Fruit fly (Drosophila melanogaster) whole organism, wandering third instar larva: ENCODE data around the gene mib1.

ENCODE experiments used
- Abd-B ChIP-seq: fragments of >200 bp; optimal IDR thresholded peaks from 2 replicates; lab custom pipeline; 2017; ENCODE audit warnings: missing biosample characterization, missing genetic modification characterization
- CG32264 ChIP-seq: fragments of 200-800 bp; sonication (Bioruptor generic); optimal IDR thresholded peaks from 2 replicates; lab custom pipeline; 2016; ENCODE audit warnings: missing biosample characterization, missing genetic modification characterization
- CG9705 ChIP-seq: fragments of 200-800 bp; sonication (Bioruptor generic); optimal IDR thresholded peaks from 2 replicates; lab custom pipeline; 2018; ENCODE audit warnings: missing biosample characterization, mild to moderate bottlenecking, missing genetic modification characterization
- CrebA ChIP-seq: fragments of 200-800 bp; sonication (Bioruptor generic); optimal IDR thresholded peaks from 2 replicates; lab custom pipeline; 2016; ENCODE audit warnings: missing biosample characterization, mild to moderate bottlenecking, missing genetic modification characterization, borderline replicate concordance
- Dfd ChIP-seq: fragments of >200 bp; optimal IDR thresholded peaks from 2 replicates; lab custom pipeline; 2017; ENCODE audit warnings: missing biosample characterization, missing genetic modification characterization
- Dif ChIP-seq: fragments of 200-275, 200-300 bp; sonication (Bioruptor generic); optimal IDR thresholded peaks from 2 replicates; lab custom pipeline; 2018; ENCODE audit warnings: missing biosample characterization, missing genetic modification characterization; ENCODE audit not compliant: partially characterized antibody
- GATAd ChIP-seq: sonication (Bioruptor generic); optimal IDR thresholded peaks from 2 replicates; lab custom pipeline; 2016; ENCODE audit warnings: missing biosample characterization, missing genetic modification characterization
- HLH106 ChIP-seq: fragments of 200-800 bp; optimal IDR thresholded peaks from 3 replicates; lab custom pipeline; 2019; ENCODE audit warnings: missing biosample characterization, mild to moderate bottlenecking, missing genetic modification characterization, moderate library complexity
- Hnf4 ChIP-seq: fragments of 200-800 bp; sonication (Bioruptor generic); optimal IDR thresholded peaks from 2 replicates; lab custom pipeline; 2016; ENCODE audit warnings: missing biosample characterization, mild to moderate bottlenecking, missing genetic modification characterization
- Hr78 ChIP-seq: fragments of >200 bp; optimal IDR thresholded peaks from 2 replicates; lab custom pipeline; 2017; ENCODE audit warnings: missing biosample characterization, missing genetic modification characterization
- Hr83 ChIP-seq: fragments of 200-300 bp; sonication (Bioruptor generic); optimal IDR thresholded peaks from 2 replicates; lab custom pipeline; 2016; ENCODE audit warnings: missing biosample characterization, mild to moderate bottlenecking, missing genetic modification characterization, moderate library complexity; ENCODE audit not compliant: poor library complexity, severe bottlenecking
- Jra ChIP-seq: sonication (Bioruptor generic); optimal IDR thresholded peaks from 2 replicates; lab custom pipeline; 2016; ENCODE audit warnings: missing biosample characterization, missing genetic modification characterization
- Mio ChIP-seq: sonication (Bioruptor generic); optimal IDR thresholded peaks from 2 replicates; lab custom pipeline; 2016; ENCODE audit warnings: missing biosample characterization, missing genetic modification characterization
- Myc ChIP-seq: fragments of >200 bp; optimal IDR thresholded peaks from 2 replicates; lab custom pipeline; 2017
- N ChIP-seq: fragments of >200 bp; optimal IDR thresholded peaks from 2 replicates; lab custom pipeline; 2018; ENCODE audit warnings: missing biosample characterization, missing external identifiers, missing genetic modification characterization
- OdsH ChIP-seq: fragments of 200-800 bp; sonication (Bioruptor generic); optimal IDR thresholded peaks from 2 replicates; lab custom pipeline; 2016; ENCODE audit warnings: missing biosample characterization, mild to moderate bottlenecking, missing genetic modification characterization
- Rel ChIP-seq, 2 experiments: fragments of 200-800 bp; sonication (Bioruptor generic) in 1 of 2; optimal IDR thresholded peaks; 2 replicates in 1 of 2; 3 replicates in 1 of 2; lab custom pipeline; 2016 to 2019; ENCODE audit warnings: mild to moderate bottlenecking in 2 of 2, missing biosample characterization in 2 of 2, missing genetic modification characterization in 2 of 2, moderate library complexity in 1 of 2
- Sp1 ChIP-seq: fragments of 200-800 bp; sonication (Bioruptor generic); optimal IDR thresholded peaks from 3 replicates; lab custom pipeline; 2019; ENCODE audit warnings: missing biosample characterization, mild to moderate bottlenecking, missing genetic modification characterization, moderate library complexity
- Vsx2 ChIP-seq: fragments of 200-300, 225-300 bp; sonication (Bioruptor generic); optimal IDR thresholded peaks from 2 replicates; lab custom pipeline; 2018; ENCODE audit warnings: missing biosample characterization, missing genetic modification characterization; ENCODE audit not compliant: partially characterized antibody
- br ChIP-seq: fragments of 200-800 bp; sonication (Bioruptor generic); optimal IDR thresholded peaks from 2 replicates; lab custom pipeline; 2016; ENCODE audit warnings: missing biosample characterization, missing genetic modification characterization
- brk ChIP-seq: fragments of 200-800 bp; sonication (Bioruptor generic); optimal IDR thresholded peaks from 2 replicates; lab custom pipeline; 2016; ENCODE audit warnings: missing biosample characterization, mild to moderate bottlenecking, missing genetic modification characterization
- dl ChIP-seq, 2 experiments: fragments of 175-275, 200-275 bp in 1 of 2; fragments of 200-275 bp in 1 of 2; sonication (Bioruptor generic); optimal IDR thresholded peaks; lab custom pipeline; 2018; ENCODE audit warnings: mild to moderate bottlenecking in 2 of 2, missing biosample characterization in 2 of 2, missing genetic modification characterization in 2 of 2, moderate library complexity in 2 of 2; ENCODE audit not compliant: partially characterized antibody in 2 of 2, insufficient read depth in 1 of 2
- dmrt93B ChIP-seq: fragments of 200-800 bp; sonication (Bioruptor generic); optimal IDR thresholded peaks from 2 replicates; lab custom pipeline; 2018; ENCODE audit warnings: missing biosample characterization, mild to moderate bottlenecking, missing genetic modification characterization
- dsf ChIP-seq: sonication (Bioruptor generic); optimal IDR thresholded peaks from 2 replicates; lab custom pipeline; 2016; ENCODE audit warnings: missing biosample characterization, missing genetic modification characterization, borderline replicate concordance
- ey ChIP-seq: fragments of 200-800 bp; sonication (Bioruptor generic); optimal IDR thresholded peaks from 2 replicates; lab custom pipeline; 2016; ENCODE audit warnings: missing biosample characterization, missing genetic modification characterization
- foxo ChIP-seq, 2 experiments: fragments of 200-800 bp; sonication (Bioruptor generic); optimal IDR thresholded peaks; 2 replicates in 1 of 2; 3 replicates in 1 of 2; lab custom pipeline; 2016 to 2017; ENCODE audit warnings: missing biosample characterization in 2 of 2, missing genetic modification characterization in 2 of 2
- fru ChIP-seq: fragments of 200-800 bp; sonication (Bioruptor generic); optimal IDR thresholded peaks from 3 replicates; lab custom pipeline; 2016; ENCODE audit warnings: missing biosample characterization, mild to moderate bottlenecking, missing genetic modification characterization
- h ChIP-seq: fragments of 200-800 bp; sonication (Bioruptor generic); optimal IDR thresholded peaks from 3 replicates; lab custom pipeline; 2016; ENCODE audit warnings: missing biosample characterization, mild to moderate bottlenecking, missing genetic modification characterization
- jim ChIP-seq: fragments of 175-275, 200-325 bp; sonication (Bioruptor generic); optimal IDR thresholded peaks from 2 replicates; lab custom pipeline; 2016; ENCODE audit warnings: missing biosample characterization, mild to moderate bottlenecking, missing genetic modification characterization
- lola ChIP-seq: fragments of >200 bp; optimal IDR thresholded peaks from 2 replicates; lab custom pipeline; 2017; ENCODE audit warnings: missing biosample characterization, missing genetic modification characterization
- pan ChIP-seq: fragments of >200 bp; optimal IDR thresholded peaks from 2 replicates; lab custom pipeline; 2017
- psq ChIP-seq: fragments of 200-800 bp; sonication (Bioruptor generic); optimal IDR thresholded peaks from 3 replicates; lab custom pipeline; 2017; ENCODE audit warnings: missing biosample characterization, mild to moderate bottlenecking, missing genetic modification characterization, moderate library complexity
- rgr ChIP-seq: fragments of 200-800 bp; sonication (Bioruptor generic); optimal IDR thresholded peaks from 3 replicates; lab custom pipeline; 2016; ENCODE audit warnings: missing biosample characterization, mild to moderate bottlenecking, missing genetic modification characterization
- sage ChIP-seq: fragments of 200-800 bp; sonication (Bioruptor generic); optimal IDR thresholded peaks from 2 replicates; lab custom pipeline; 2016; ENCODE audit warnings: missing biosample characterization, mild to moderate bottlenecking, missing genetic modification characterization
- sv ChIP-seq: fragments of 200-800 bp; sonication (Bioruptor generic); optimal IDR thresholded peaks from 3 replicates; lab custom pipeline; 2016; ENCODE audit warnings: missing biosample characterization, missing genetic modification characterization
- tai ChIP-seq: sonication (Bioruptor generic); optimal IDR thresholded peaks from 2 replicates; lab custom pipeline; 2016; ENCODE audit warnings: missing biosample characterization, missing genetic modification characterization
- usp ChIP-seq: fragments of >200 bp; optimal IDR thresholded peaks from 2 replicates; lab custom pipeline; 2017; ENCODE audit warnings: missing biosample characterization, missing genetic modification characterization
- woc ChIP-seq: sonication (Bioruptor generic); optimal IDR thresholded peaks from 2 replicates; lab custom pipeline; 2016; ENCODE audit warnings: missing biosample characterization, mild to moderate bottlenecking, missing genetic modification characterization

Gene mib1

dm6 chr3L:16048086-16048485, 36.5 kb upstream of the mib1 start:
- TF ChIP-seq woc = peak; percentile 16
- no peak for TF ChIP-seq Myc (lab: Kevin White, UChicago)
- peak; percentile 62 for TF ChIP-seq rgr (GFP tag; lab: Kevin White, UChicago)
- TF ChIP-seq Abd-B (GFP tag; lab: Kevin White, UChicago) = no peak
- peak; percentile 67 for TF ChIP-seq HLH106 (tag; lab: Kevin White, UChicago)
- TF ChIP-seq CG32264 (GFP tag; lab: Kevin White, UChicago) = peak; percentile 44
- TF ChIP-seq foxo (GFP tag; optimal IDR thresholded peaks at IDR 0.05; lab: Kevin White, UChicago) = peak in 1 of 2 experiments; percentile 75
- peak; percentile 61 for TF ChIP-seq fru (GFP tag; lab: Kevin White, UChicago)
- no peak for TF ChIP-seq Jra (GFP tag; lab: Kevin White, UChicago)
- peak; percentile 13 for TF ChIP-seq dmrt93B (GFP tag; lab: Kevin White, UChicago)
- peak; percentile 60 for TF ChIP-seq psq (GFP tag; lab: Kevin White, UChicago)
- peak; percentile 74 for TF ChIP-seq br (GFP tag; lab: Kevin White, UChicago)
- TF ChIP-seq Hnf4 = peak; percentile 54
- TF ChIP-seq Sp1 = peak; percentile 60
- no peak for TF ChIP-seq Hr83 (GFP tag; lab: Kevin White, UChicago)
- no peak for TF ChIP-seq sage
- peak; percentile 75 for TF ChIP-seq h (GFP tag; lab: Kevin White, UChicago)
- TF ChIP-seq OdsH = peak; percentile 42
- peak; percentile 67 for TF ChIP-seq ey (GFP tag; lab: Kevin White, UChicago)
- peak; percentile 41 for TF ChIP-seq CG9705 (GFP tag; lab: Kevin White, UChicago)
- TF ChIP-seq Rel (GFP tag; optimal IDR thresholded peaks at IDR 0.05; lab: Kevin White, UChicago) = no peak
- peak; percentile 22 for TF ChIP-seq Rel (tag; optimal IDR thresholded peaks at IDR 0.05; lab: Kevin White, UChicago)
- TF ChIP-seq, all 38 proteins: peak for 16

- TF ChIP-seq dl (GFP tag; optimal IDR thresholded peaks at IDR 0.05; lab: Kevin White, UChicago; ENCODE audit: insufficient read depth in 1 of 2, partially characterized antibody in 2 of 2) (peak in 1 of 2 experiments; percentile 32), Dif (GFP tag; lab: Kevin White, UChicago) (peak; percentile 74), h (GFP tag; lab: Kevin White, UChicago) (no peak)
Measured at dm6 chr3L:16047105-16047504, 35.5 kb upstream of the mib1 start.

- TF ChIP-seq GATAd (GFP tag; lab: Kevin White, UChicago) (no peak), pan (no peak), sv (no peak), OdsH (peak; percentile 41), Hr83 (GFP tag; lab: Kevin White, UChicago) (peak; percentile 50), ey (GFP tag; lab: Kevin White, UChicago) (no peak), psq (GFP tag; lab: Kevin White, UChicago) (no peak), woc (no peak), rgr (GFP tag; lab: Kevin White, UChicago) (peak; percentile 54), sage (no peak), Myc (lab: Kevin White, UChicago) (no peak), Dfd (GFP tag; lab: Kevin White, UChicago) (no peak), Rel (GFP tag; optimal IDR thresholded peaks at IDR 0.05; lab: Kevin White, UChicago) (no peak), Rel (tag; optimal IDR thresholded peaks at IDR 0.05; lab: Kevin White, UChicago) (peak; percentile 74), dl (GFP tag; optimal IDR thresholded peaks at IDR 0.05; lab: Kevin White, UChicago; ENCODE audit: insufficient read depth in 1 of 2, partially characterized antibody in 2 of 2) (peak in 1 of 2 experiments; percentile 67), Sp1 (peak; percentile 45), foxo (GFP tag; optimal IDR thresholded peaks at IDR 0.05; lab: Kevin White, UChicago) (peak in 1 of 2 experiments; percentile 5), tai (peak; percentile 14), CrebA (peak; percentile 57), Hnf4 (peak; percentile 43), HLH106 (tag; lab: Kevin White, UChicago) (no peak), dsf (GFP tag; lab: Kevin White, UChicago) (no peak), jim (no peak), Mio (no peak), dmrt93B (GFP tag; lab: Kevin White, UChicago) (no peak), lola (GFP tag; lab: Kevin White, UChicago) (no peak), Abd-B (GFP tag; lab: Kevin White, UChicago) (no peak), br (GFP tag; lab: Kevin White, UChicago) (peak; percentile 37), CG32264 (GFP tag; lab: Kevin White, UChicago) (no peak), Jra (GFP tag; lab: Kevin White, UChicago) (no peak), brk (GFP tag; lab: Kevin White, UChicago) (peak; percentile 60), Vsx2 (GFP tag; lab: Kevin White, UChicago) (peak; percentile 90), N (GFP tag; lab: Kevin White, UChicago) (no peak), Dif (GFP tag; lab: Kevin White, UChicago) (peak; percentile 85), fru (GFP tag; lab: Kevin White, UChicago) (no peak), usp (GFP tag; lab: Kevin White, UChicago) (no peak), CG9705 (GFP tag; lab: Kevin White, UChicago) (no peak), Hr78 (GFP tag; lab: Kevin White, UChicago) (no peak), h (GFP tag; lab: Kevin White, UChicago) (no peak)
Measured at dm6 chr3L:16046387-16047066, 34.9 kb upstream of the mib1 start.
